Fruit fly (Drosophila melanogaster) whole organism, embryonic: ENCODE data around the gene CG4733.

ENCODE experiments used
- Atf-2 ChIP-seq: fragments of 200-800 bp; sonication (Bioruptor generic); optimal IDR thresholded peaks from 2 replicates; lab custom pipeline; 2016; ENCODE audit warnings: missing biosample characterization, missing genetic modification characterization
- Atf3 ChIP-seq: fragments of 200-800 bp; sonication (Bioruptor generic); optimal IDR thresholded peaks from 3 replicates; lab custom pipeline; 2016; ENCODE audit warnings: missing biosample characterization, missing genetic modification characterization
- B-H1 ChIP-seq: fragments of 200-800 bp; sonication (Bioruptor generic); IDR thresholded peaks from 3 replicates; pipeline ENCODE4 v1.3.6; 2022; ENCODE audit warnings: missing biosample characterization, missing genetic modification characterization
- CG10321 ChIP-seq: fragments of 200-800 bp; sonication (Bioruptor generic); IDR thresholded peaks from 2 replicates; pipeline ENCODE4 v1.3.6; 2022; ENCODE audit warnings: missing biosample characterization, missing genetic modification characterization
- CG10654 ChIP-seq: fragments of 200-800 bp; sonication (Bioruptor generic); optimal IDR thresholded peaks from 2 replicates; lab custom pipeline; 2016; ENCODE audit warnings: missing biosample characterization, missing genetic modification characterization
- CG11247 ChIP-seq: fragments of 200-800 bp; sonication (Bioruptor generic); IDR thresholded peaks from 2 replicates; pipeline ENCODE4 v1.3.6; 2022; ENCODE audit warnings: missing biosample characterization, missing genetic modification characterization
- CG11696 ChIP-seq: fragments of 200-800 bp; sonication (Bioruptor generic); IDR thresholded peaks from 2 replicates; pipeline ENCODE4 v1.3.6; 2022; ENCODE audit warnings: missing biosample characterization, missing genetic modification characterization
- CG1233 ChIP-seq: fragments of 200-800 bp; sonication (Bioruptor generic); optimal IDR thresholded peaks from 4 replicates; lab custom pipeline; 2018; ENCODE audit warnings: missing biosample characterization, mild to moderate bottlenecking, missing genetic modification characterization
- CG15601 ChIP-seq: fragments of 200-800 bp; sonication (Bioruptor generic); optimal IDR thresholded peaks from 3 replicates; lab custom pipeline; 2019; ENCODE audit warnings: missing biosample characterization, mild to moderate bottlenecking, missing genetic modification characterization, moderate library complexity
- CG18262 ChIP-seq: fragments of 200-800 bp; optimal IDR thresholded peaks from 3 replicates; lab custom pipeline; 2019; ENCODE audit warnings: missing biosample characterization, mild to moderate bottlenecking, missing genetic modification characterization, moderate library complexity
- CG18599 ChIP-seq: fragments of 200-800 bp; sonication (Bioruptor generic); optimal IDR thresholded peaks from 3 replicates; lab custom pipeline; 2017; ENCODE audit warnings: missing biosample characterization, missing genetic modification characterization, mild to moderate bottlenecking, moderate library complexity, missing genetic modification reagents
- CG2116 ChIP-seq: fragments of 200-800 bp; sonication (Bioruptor generic); optimal IDR thresholded peaks from 3 replicates; lab custom pipeline; 2018; ENCODE audit warnings: missing biosample characterization, mild to moderate bottlenecking, missing genetic modification characterization
- CG2120 ChIP-seq: fragments of 200-800 bp; sonication (Bioruptor generic); optimal IDR thresholded peaks from 3 replicates; lab custom pipeline; 2016; ENCODE audit warnings: missing biosample characterization, missing genetic modification characterization
- CG2202 ChIP-seq: fragments of 200-800 bp; sonication (Bioruptor generic); optimal IDR thresholded peaks from 2 replicates; lab custom pipeline; 2018; ENCODE audit warnings: missing biosample characterization, mild to moderate bottlenecking, missing genetic modification characterization
- CG2889 ChIP-seq: fragments of 200-800 bp; sonication (Bioruptor generic); IDR thresholded peaks from 3 replicates; pipeline ENCODE4 v1.3.6; 2022; ENCODE audit warnings: missing biosample characterization, missing genetic modification characterization
- CG34224 ChIP-seq: fragments of 200-800 bp; sonication (Bioruptor generic); IDR thresholded peaks from 3 replicates; pipeline ENCODE4 v1.3.6; 2022; ENCODE audit warnings: missing biosample characterization, missing genetic modification characterization; ENCODE audit not compliant: partially characterized antibody
- CG4360 ChIP-seq: fragments of 200-800 bp; sonication (Bioruptor generic); IDR thresholded peaks from 2 replicates; pipeline ENCODE4 v1.3.6; 2022; ENCODE audit warnings: missing biosample characterization, missing genetic modification characterization
- CG4404 ChIP-seq: fragments of 200-800 bp; sonication (Bioruptor generic); IDR thresholded peaks from 2 replicates; pipeline ENCODE4 v1.3.6; 2022; ENCODE audit warnings: missing biosample characterization, missing genetic modification characterization
- CG5953 ChIP-seq: fragments of 200-800 bp; sonication (Bioruptor generic); IDR thresholded peaks from 2 replicates; pipeline ENCODE4 v1.3.6; 2022; ENCODE audit warnings: missing biosample characterization, missing genetic modification characterization
- CG6254 ChIP-seq: fragments of 200-800 bp; sonication (Bioruptor generic); optimal IDR thresholded peaks from 3 replicates; lab custom pipeline; 2017; ENCODE audit warnings: mild to moderate bottlenecking, missing biosample characterization, missing genetic modification reagents, missing genetic modification characterization
- CG6689 ChIP-seq: fragments of 200-800 bp; sonication (Bioruptor generic); IDR thresholded peaks from 2 replicates; pipeline ENCODE4 v1.3.6; 2022; ENCODE audit warnings: missing biosample characterization, missing genetic modification characterization
- CG6813 ChIP-seq: fragments of 200-800 bp; sonication (Bioruptor generic); optimal IDR thresholded peaks from 2 replicates; lab custom pipeline; 2017; ENCODE audit warnings: missing biosample characterization, missing genetic modification characterization, mild to moderate bottlenecking, moderate library complexity, missing genetic modification reagents
- CG7357 ChIP-seq: fragments of 200-800 bp; sonication (Bioruptor generic); IDR thresholded peaks from 3 replicates; pipeline ENCODE4 v1.3.6; 2022; ENCODE audit warnings: missing biosample characterization, missing genetic modification characterization
- CG8281 ChIP-seq: fragments of 200-800 bp; sonication (Bioruptor generic); optimal IDR thresholded peaks from 2 replicates; lab custom pipeline; 2018; ENCODE audit warnings: missing biosample characterization, mild to moderate bottlenecking, missing genetic modification characterization, moderate library complexity
- CG9437 ChIP-seq: fragments of 200-800 bp; sonication (Bioruptor generic); optimal IDR thresholded peaks from 2 replicates; lab custom pipeline; 2018; ENCODE audit warnings: missing biosample characterization, mild to moderate bottlenecking, missing genetic modification characterization
- CkIIα-i1 ChIP-seq: fragments of 200-800 bp; sonication (Bioruptor generic); IDR thresholded peaks from 2 replicates; pipeline ENCODE4 v1.3.6; 2022; ENCODE audit warnings: missing biosample characterization, missing genetic modification characterization
- Dbx ChIP-seq: fragments of 200-800 bp; sonication (Bioruptor generic); IDR thresholded peaks from 3 replicates; pipeline ENCODE4 v1.3.6; 2022; ENCODE audit warnings: missing biosample characterization, missing genetic modification characterization
- Gsc ChIP-seq: fragments of 200-800 bp; sonication (Bioruptor generic); IDR thresholded peaks from 2 replicates; pipeline ENCODE4 v1.3.6; 2022; ENCODE audit warnings: missing biosample characterization, missing genetic modification characterization
- H15 ChIP-seq: fragments of 200-800 bp; sonication (Bioruptor generic); IDR thresholded peaks from 3 replicates; pipeline ENCODE4 v1.3.6; 2022; ENCODE audit warnings: missing biosample characterization, missing genetic modification characterization
- HmgZ ChIP-seq: fragments of 200-800 bp; sonication (Bioruptor generic); optimal IDR thresholded peaks from 2 replicates; lab custom pipeline; 2018; ENCODE audit warnings: missing biosample characterization, mild to moderate bottlenecking, missing genetic modification characterization
- Hmx ChIP-seq: fragments of 200-800 bp; sonication (Bioruptor generic); optimal IDR thresholded peaks from 2 replicates; lab custom pipeline; 2016; ENCODE audit warnings: missing biosample characterization, missing genetic modification characterization
- Jarid2 ChIP-seq: fragments of 200-800 bp; sonication (Bioruptor generic); optimal IDR thresholded peaks from 3 replicates; lab custom pipeline; 2017; ENCODE audit warnings: mild to moderate bottlenecking, missing biosample characterization, missing genetic modification reagents, missing genetic modification characterization
- NC2β ChIP-seq: fragments of 200-800 bp; sonication (Bioruptor generic); optimal IDR thresholded peaks from 2 replicates; lab custom pipeline; 2016; ENCODE audit warnings: missing biosample characterization, missing genetic modification characterization
- Nf-YA ChIP-seq: fragments of 200-800 bp; sonication (Bioruptor generic); IDR thresholded peaks from 2 replicates; pipeline ENCODE4 v1.3.6; 2022; ENCODE audit warnings: missing biosample characterization, missing genetic modification characterization
- NfI ChIP-seq: fragments of 200-800 bp; sonication (Bioruptor generic); optimal IDR thresholded peaks from 3 replicates; lab custom pipeline; 2018; ENCODE audit warnings: missing biosample characterization, mild to moderate bottlenecking, missing genetic modification characterization, moderate library complexity
- Rx ChIP-seq: fragments of 200-800 bp; sonication (Bioruptor generic); IDR thresholded peaks from 2 replicates; pipeline ENCODE4 v1.3.6; 2022; ENCODE audit warnings: missing biosample characterization, missing genetic modification characterization
- Six4 ChIP-seq: fragments of 200-800 bp; sonication (Bioruptor generic); optimal IDR thresholded peaks from 2 replicates; lab custom pipeline; 2016; ENCODE audit warnings: missing biosample characterization, missing genetic modification characterization
- Ssrp ChIP-seq: fragments of 200-800 bp; sonication (Bioruptor generic); optimal IDR thresholded peaks from 2 replicates; lab custom pipeline; 2018; ENCODE audit warnings: missing biosample characterization, mild to moderate bottlenecking, missing genetic modification characterization, moderate library complexity
- Usf ChIP-seq: fragments of 200-800 bp; sonication (Bioruptor generic); optimal IDR thresholded peaks from 2 replicates; lab custom pipeline; 2017; ENCODE audit warnings: missing genotype, missing biosample characterization, missing genetic modification characterization
- YL-1 ChIP-seq: fragments of 200-800 bp; sonication (Bioruptor generic); optimal IDR thresholded peaks from 3 replicates; lab custom pipeline; 2017; ENCODE audit warnings: missing biosample characterization, mild to moderate bottlenecking, missing genetic modification characterization
- bcd ChIP-seq: fragments of 200-800 bp; sonication (Bioruptor generic); optimal IDR thresholded peaks from 2 replicates; lab custom pipeline; 2017; ENCODE audit warnings: missing biosample characterization, mild to moderate bottlenecking, missing genetic modification characterization
- bigmax ChIP-seq: fragments of 200-800 bp; sonication (Bioruptor generic); optimal IDR thresholded peaks from 2 replicates; lab custom pipeline; 2018; ENCODE audit warnings: missing biosample characterization, mild to moderate bottlenecking, missing genetic modification characterization
- h ChIP-seq: fragments of >200 bp; optimal IDR thresholded peaks from 2 replicates; lab custom pipeline; 2017
- lola ChIP-seq, 3 experiments: fragments of >200 bp in 2 of 3; fragments of 200-800 bp in 1 of 3; sonication (Bioruptor generic) in 1 of 3; optimal IDR thresholded peaks; 2 replicates each; lab custom pipeline; 2017 to 2019; ENCODE audit warnings: missing biosample characterization in 3 of 3, missing genetic modification characterization in 3 of 3, mild to moderate bottlenecking in 1 of 3, moderate library complexity in 1 of 3
- nau ChIP-seq: fragments of 200-800 bp; sonication (Bioruptor generic); optimal IDR thresholded peaks from 3 replicates; lab custom pipeline; 2017; ENCODE audit warnings: missing biosample characterization, mild to moderate bottlenecking, missing genetic modification characterization, missing genetic modification reagents
- pfk ChIP-seq: fragments of 200-800 bp; sonication (Bioruptor generic); optimal IDR thresholded peaks from 2 replicates; lab custom pipeline; 2018; ENCODE audit warnings: missing biosample characterization, mild to moderate bottlenecking, missing genetic modification characterization, moderate library complexity
- rib ChIP-seq: fragments of 200-800 bp; sonication (Bioruptor generic); IDR thresholded peaks from 2 replicates; pipeline ENCODE4 v1.3.6; 2022; ENCODE audit warnings: missing biosample characterization, missing genetic modification characterization
- sisA ChIP-seq: fragments of 200-800 bp; sonication (Bioruptor generic); IDR thresholded peaks from 2 replicates; pipeline ENCODE4 v1.3.6; 2022; ENCODE audit warnings: missing biosample characterization, missing genetic modification characterization
- tio ChIP-seq: fragments of 200-800 bp; sonication (Bioruptor generic); optimal IDR thresholded peaks from 2 replicates; lab custom pipeline; 2017; ENCODE audit warnings: missing biosample characterization, missing genetic modification characterization, inconsistent platforms
- zfh1 ChIP-seq: fragments of 200-800 bp; sonication (Bioruptor generic); IDR thresholded peaks from 3 replicates; pipeline ENCODE4 v1.3.6; 2022; ENCODE audit warnings: missing biosample characterization, missing genetic modification characterization

Gene CG4733

DNA sequence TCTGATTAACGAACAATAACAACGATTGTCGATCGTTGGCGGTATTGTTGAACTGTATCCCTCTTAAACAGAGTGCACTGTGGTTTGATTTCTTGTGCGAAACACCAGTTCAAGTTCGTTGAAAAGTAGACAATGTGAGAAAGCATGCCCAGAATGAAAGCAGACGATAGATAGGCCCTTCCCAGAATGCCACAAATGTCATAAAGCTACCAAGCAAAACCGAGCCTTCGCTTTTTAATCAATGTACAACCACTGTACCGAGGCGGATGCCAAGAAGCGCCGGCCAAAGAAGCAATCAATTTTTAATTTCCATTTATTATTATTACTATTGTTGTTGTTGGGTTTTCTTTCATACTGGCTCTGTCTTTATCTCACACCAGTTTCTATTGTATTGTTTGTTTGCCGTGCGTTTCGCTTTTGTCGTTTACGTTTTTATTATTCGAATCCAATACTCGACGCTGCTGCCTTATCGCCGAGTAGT is 18.4 kb downstream of the CG4733 start (continued):
- TF ChIP-seq CG18262 (peak; percentile 62), HmgZ (tag; lab: Kevin White, UChicago) (peak; percentile 77), nau (GFP tag; lab: Kevin White, UChicago) (peak; percentile 75), Rx (peak; percentile 81), CG2889 (GFP tag; lab: Robert Waterston, UW) (peak; percentile 85), CG1233 (peak; percentile 42), NC2β (GFP tag; lab: Kevin White, UChicago) (peak; percentile 61), CG4360 (GFP tag; lab: Robert Waterston, UW) (peak; percentile 66), h (lab: Kevin White, UChicago) (no peak), CG6689 (GFP tag; lab: Robert Waterston, UW) (peak; percentile 87), pfk (GFP tag; lab: Kevin White, UChicago) (no peak), Dbx (GFP tag; lab: Robert Waterston, UW) (peak; percentile 84), Atf-2 (GFP tag; lab: Kevin White, UChicago) (peak; percentile 76), B-H1 (peak; percentile 72), CG9437 (peak; percentile 69), Nf-YA (GFP tag; lab: Robert Waterston, UW) (peak; percentile 61), CG8281 (tag; lab: Kevin White, UChicago) (peak; percentile 34), CG6813 (GFP tag; lab: Kevin White, UChicago) (peak; percentile 83), Six4 (peak; percentile 79), CkIIα-i1 (0 out of 2 replicates have a peak, but pooled peaks have one; percentile 23), CG34224 (GFP tag; lab: Robert Waterston, UW) (no peak), CG2116 (peak; percentile 27), H15 (GFP tag; lab: Robert Waterston, UW) (peak; percentile 82), rib (GFP tag; lab: Robert Waterston, UW) (peak; percentile 68), CG6254 (peak; percentile 50), CG18599 (peak; percentile 88), YL-1 (GFP tag; lab: Kevin White, UChicago) (no peak), bcd (peak; percentile 72), Hmx (GFP tag; lab: Kevin White, UChicago) (no peak), CG10321 (GFP tag; lab: Robert Waterston, UW) (peak; percentile 55; the same call in 1 of the 2 replicates), Atf3 (GFP tag; lab: Kevin White, UChicago) (peak; percentile 78), Ssrp (tag; lab: Kevin White, UChicago) (peak; percentile 64), CG2202 (peak; percentile 40), CG11696 (GFP tag; lab: Robert Waterston, UW) (peak; percentile 73), CG2120 (peak; percentile 91), CG7357 (GFP tag; lab: Robert Waterston, UW) (peak; percentile 66; the same call in 2 of the 3 replicates), CG4404 (peak; percentile 59), bigmax (GFP tag; lab: Kevin White, UChicago) (no peak), Gsc (GFP tag; lab: Robert Waterston, UW) (peak; percentile 58; the same call in 1 of the 2 replicates), Jarid2 (GFP tag; lab: Kevin White, UChicago) (peak; percentile 52), CG10654 (GFP tag; lab: Kevin White, UChicago) (peak; percentile 82), CG5953 (GFP tag; lab: Robert Waterston, UW) (peak; percentile 79), NfI (GFP tag; lab: Kevin White, UChicago) (peak; percentile 81), tio (GFP tag; lab: Kevin White, UChicago) (peak; percentile 73), zfh1 (GFP tag; lab: Robert Waterston, UW) (peak; percentile 87), sisA (GFP tag; lab: Robert Waterston, UW) (peak; percentile 82), lola (GFP tag; optimal IDR thresholded peaks at IDR 0.05; lab: Kevin White, UChicago) (peak in 1 of 3 experiments; percentile 11), CG11247 (GFP tag; lab: Robert Waterston, UW) (peak; percentile 69), Usf (peak; percentile 35), CG15601 (tag; lab: Kevin White, UChicago) (peak; percentile 45)
